Fruit fly (Drosophila melanogaster): ENCODE measurements around the gene CG9784.

Gene CG9784

DNA sequence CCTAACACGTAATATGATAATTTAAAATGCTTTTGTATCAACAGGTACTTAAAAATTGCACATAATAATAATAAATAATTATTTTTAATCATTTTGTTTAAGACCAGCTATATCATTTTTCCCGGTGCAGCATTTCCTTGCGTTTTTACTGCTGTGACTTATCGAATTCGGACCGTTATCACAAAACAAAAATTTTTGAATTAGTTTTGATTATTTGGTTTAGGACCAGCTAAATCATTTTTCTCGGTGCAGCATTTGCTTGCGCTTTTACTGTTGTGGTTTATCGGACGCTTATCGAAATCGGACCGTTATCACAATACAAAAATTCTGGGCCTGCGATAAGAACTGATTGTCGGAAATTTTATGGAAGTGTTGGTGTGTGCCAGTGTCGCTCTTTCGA, 46.4 kb downstream of the CG9784 start (continued):
- TF ChIP-seq CG18262 (tag; optimal IDR thresholded peaks at IDR 0.05) (peak; percentile 88), Sry-β (GFP tag; optimal IDR thresholded peaks at IDR 0.05) (no peak), CG8924 (tag; optimal IDR thresholded peaks at IDR 0.05) (peak; percentile 86), MESR4 (GFP tag; optimal IDR thresholded peaks at IDR 0.05) (no peak), CG4360 (GFP tag; IDR thresholded peaks at IDR 0.05) (no peak), Opbp (GFP tag; IDR thresholded peaks at IDR 0.05; ENCODE audit: partially characterized antibody) (no peak), CG3163 (GFP tag; optimal IDR thresholded peaks at IDR 0.05) (no peak), hkb (optimal IDR thresholded peaks at IDR 0.05) (no peak), hkb (GFP tag; IDR thresholded peaks at IDR 0.05) (peak; percentile 86), CG2678 (tag; optimal IDR thresholded peaks at IDR 0.05) (peak; percentile 89), ham (GFP tag; IDR thresholded peaks at IDR 0.05) (peak; percentile 24; the same call in 1 of the 2 replicates), Ssrp (tag; optimal IDR thresholded peaks at IDR 0.05) (peak; percentile 78), Usf (GFP tag; optimal IDR thresholded peaks at IDR 0.05) (peak; percentile 53)

dm6 chrX:16547390-16547789, 51.6 kb downstream of the CG9784 start, which contains the start of gene CG9902:
Gene CG9902, minus strand, starts transcription at chrX:16547520.
- TF ChIP-seq CG9609 (GFP tag; optimal IDR thresholded peaks at IDR 0.05) = peak; percentile 18
- no peak for TF ChIP-seq Xbp1 (GFP tag; optimal IDR thresholded peaks at IDR 0.05)
- TF ChIP-seq scrt (GFP tag; optimal IDR thresholded peaks at IDR 0.05) = no peak
- peak; percentile 87 for TF ChIP-seq MBD-R2 (GFP tag; IDR thresholded peaks at IDR 0.05)
- TF ChIP-seq pita (GFP tag; optimal IDR thresholded peaks at IDR 0.05) = peak; percentile 94
- TF ChIP-seq CG4730 (GFP tag; IDR thresholded peaks at IDR 0.05) = no peak
- no peak for TF ChIP-seq lilli (GFP tag; optimal IDR thresholded peaks at IDR 0.05)
- TF ChIP-seq Med (GFP tag) = peak; percentile 86
- peak; percentile 65 for TF ChIP-seq gfzf (GFP tag; optimal IDR thresholded peaks at IDR 0.05)
- no peak for TF ChIP-seq yki (optimal IDR thresholded peaks at IDR 0.05)
- no peak for TF ChIP-seq CG11085 (GFP tag; IDR thresholded peaks at IDR 0.05)
- no peak for TF ChIP-seq CG11247 (GFP tag; IDR thresholded peaks at IDR 0.05)
- no peak for TF ChIP-seq pb (GFP tag; optimal IDR thresholded peaks at IDR 0.05)
- peak; percentile 82 for TF ChIP-seq Dp (GFP tag; optimal IDR thresholded peaks at IDR 0.05)
- no peak for TF ChIP-seq Hey (tag; optimal IDR thresholded peaks at IDR 0.05)
- TF ChIP-seq Six4 (GFP tag; optimal IDR thresholded peaks at IDR 0.05) = no peak
- peak; percentile 85 for TF ChIP-seq bbx (GFP tag; IDR thresholded peaks at IDR 0.05; ENCODE audit: partially characterized antibody)
- TF ChIP-seq gro (GFP tag; optimal IDR thresholded peaks at IDR 0.05) = peak; percentile 67
- peak; percentile 45 for TF ChIP-seq CG2712 (tag; optimal IDR thresholded peaks at IDR 0.05)
- TF ChIP-seq Nf-YC (tag; optimal IDR thresholded peaks at IDR 0.05) = peak; percentile 26
- peak; percentile 83 for TF ChIP-seq CG34224 (GFP tag; IDR thresholded peaks at IDR 0.05; ENCODE audit: partially characterized antibody)
- TF ChIP-seq CG10274 (GFP tag; optimal IDR thresholded peaks at IDR 0.05) = no peak
- TF ChIP-seq peb (GFP tag; IDR thresholded peaks at IDR 0.05) = no peak
- peak; percentile 76 for TF ChIP-seq hb (GFP tag; IDR thresholded peaks at IDR 0.05; ENCODE audit: partially characterized antibody)
- peak; percentile 85 for TF ChIP-seq CG15514 (GFP tag; optimal IDR thresholded peaks at IDR 0.05)
- TF ChIP-seq Meics (GFP tag; optimal IDR thresholded peaks at IDR 0.05) = no peak
- TF ChIP-seq CG2199 (GFP tag; IDR thresholded peaks at IDR 0.05) = peak; percentile 75; the same call in 2 of the 3 replicates
- TF ChIP-seq dimm (GFP tag; IDR thresholded peaks at IDR 0.05) = no peak
- TF ChIP-seq CG31365 (tag; optimal IDR thresholded peaks at IDR 0.05) = peak; percentile 54
- no peak for TF ChIP-seq ttk (GFP tag; IDR thresholded peaks at IDR 0.05)
- no peak for TF ChIP-seq bigmax (GFP tag; optimal IDR thresholded peaks at IDR 0.05)
- TF ChIP-seq CG12155 (GFP tag; optimal IDR thresholded peaks at IDR 0.05) = peak; percentile 15
- peak; percentile 13 for TF ChIP-seq Mad (GFP tag; optimal IDR thresholded peaks at IDR 0.05)
- TF ChIP-seq BtbVII (GFP tag; optimal IDR thresholded peaks at IDR 0.05) = no peak
- TF ChIP-seq CG1647 (GFP tag; optimal IDR thresholded peaks at IDR 0.05) = no peak
- no peak for TF ChIP-seq CG5180 (GFP tag; optimal IDR thresholded peaks at IDR 0.05)
- peak; percentile 23 for TF ChIP-seq Fer1 (GFP tag; optimal IDR thresholded peaks at IDR 0.05)
- TF ChIP-seq row (GFP tag; IDR thresholded peaks at IDR 0.05) = peak; percentile 21; the same call in 1 of the 3 replicates
- peak; percentile 2 for TF ChIP-seq Sin3A (optimal IDR thresholded peaks at IDR 0.05)
